Fruit fly (Drosophila melanogaster) whole organism, embryonic: ENCODE data around the gene Psa.
A peak's percentile ranks its signal among the peaks of the same experiment; 100 is the strongest.

ENCODE experiments used
- Abd-B ChIP-seq: fragments of 200-800 bp; sonication (Bioruptor generic); optimal IDR thresholded peaks from 2 replicates; lab custom pipeline; 2018; ENCODE audit warnings: missing biosample characterization, mild to moderate bottlenecking, missing genetic modification characterization, moderate library complexity
- BEAF-32 ChIP-seq: fragments of 200-800 bp; sonication (Bioruptor generic); optimal IDR thresholded peaks from 3 replicates; lab custom pipeline; 2017; ENCODE audit warnings: missing biosample characterization, missing genetic modification characterization, mild to moderate bottlenecking, moderate library complexity, missing genetic modification reagents
- C15 ChIP-seq: fragments of 200-800 bp; sonication (Bioruptor generic); IDR thresholded peaks from 3 replicates; pipeline ENCODE4 v1.3.6; 2022; ENCODE audit warnings: missing biosample characterization, missing genetic modification characterization
- CG1024 ChIP-seq: fragments of 200-800 bp; sonication (Bioruptor generic); IDR thresholded peaks from 2 replicates; pipeline ENCODE4 v1.3.6; 2022; ENCODE audit warnings: missing biosample characterization, missing genetic modification characterization
- CG11398 ChIP-seq: fragments of 200-800 bp; sonication (Bioruptor generic); optimal IDR thresholded peaks from 2 replicates; lab custom pipeline; 2016; ENCODE audit warnings: missing biosample characterization, missing genetic modification characterization
- CG11456 ChIP-seq: fragments of 200-800 bp; sonication (Bioruptor generic); IDR thresholded peaks from 3 replicates; pipeline ENCODE4 v1.3.6; 2022; ENCODE audit warnings: missing biosample characterization, missing genetic modification characterization
- CG11504 ChIP-seq: fragments of 200-800 bp; sonication (Bioruptor generic); optimal IDR thresholded peaks from 3 replicates; lab custom pipeline; 2019; ENCODE audit warnings: missing biosample characterization, mild to moderate bottlenecking, missing genetic modification characterization, moderate library complexity
- CG12236 ChIP-seq: fragments of 200-800 bp; sonication (Bioruptor generic); optimal IDR thresholded peaks from 2 replicates; lab custom pipeline; 2016; ENCODE audit warnings: missing biosample characterization, missing genetic modification characterization
- CG12659 ChIP-seq: fragments of 200-800 bp; sonication (Bioruptor generic); optimal IDR thresholded peaks from 3 replicates; lab custom pipeline; 2017; ENCODE audit warnings: mild to moderate bottlenecking, missing biosample characterization, missing genetic modification reagents, missing genetic modification characterization
- CG14441 ChIP-seq: fragments of 200-800 bp; sonication (Bioruptor generic); IDR thresholded peaks from 2 replicates; pipeline ENCODE4 v1.3.6; 2022; ENCODE audit warnings: missing biosample characterization, missing genetic modification characterization
- CG15011 ChIP-seq: fragments of 200-800 bp; sonication (Bioruptor generic); optimal IDR thresholded peaks from 3 replicates; lab custom pipeline; 2018; ENCODE audit warnings: missing biosample characterization, mild to moderate bottlenecking, missing genetic modification characterization
- CG16813 ChIP-seq: fragments of 200-800 bp; sonication (Bioruptor generic); IDR thresholded peaks from 3 replicates; pipeline ENCODE4 v1.3.6; 2022; ENCODE audit warnings: missing biosample characterization, missing genetic modification characterization; ENCODE audit not compliant: partially characterized antibody
- CG17328 ChIP-seq: fragments of 200-800 bp; sonication (Bioruptor generic); IDR thresholded peaks from 2 replicates; pipeline ENCODE4 v1.3.6; 2022; ENCODE audit warnings: missing biosample characterization, missing genetic modification characterization
- CG2116 ChIP-seq: fragments of 200-800 bp; sonication (Bioruptor generic); optimal IDR thresholded peaks from 3 replicates; lab custom pipeline; 2018; ENCODE audit warnings: missing biosample characterization, mild to moderate bottlenecking, missing genetic modification characterization
- CG30403 ChIP-seq: fragments of 200-800 bp; sonication (Bioruptor generic); optimal IDR thresholded peaks from 3 replicates; lab custom pipeline; 2016; ENCODE audit warnings: missing biosample characterization, missing genetic modification characterization
- CG42726 ChIP-seq: fragments of 200-800 bp; sonication (Bioruptor generic); IDR thresholded peaks from 2 replicates; pipeline ENCODE4 v1.3.6; 2022; ENCODE audit warnings: missing biosample characterization, missing genetic modification characterization; ENCODE audit not compliant: partially characterized antibody
- CG4707 ChIP-seq: fragments of 200-800 bp; sonication (Bioruptor generic); optimal IDR thresholded peaks from 2 replicates; lab custom pipeline; 2018; ENCODE audit warnings: missing biosample characterization, mild to moderate bottlenecking, missing genetic modification characterization, moderate library complexity
- CG6175 ChIP-seq: fragments of 200-800 bp; sonication (Bioruptor generic); IDR thresholded peaks from 3 replicates; pipeline ENCODE4 v1.3.6; 2022; ENCODE audit warnings: missing biosample characterization, missing genetic modification characterization
- CHES-1-like ChIP-seq: fragments of 200-800 bp; sonication (Bioruptor generic); optimal IDR thresholded peaks from 2 replicates; lab custom pipeline; 2016; ENCODE audit warnings: missing biosample characterization, missing genetic modification characterization
- D19A ChIP-seq: fragments of 200-800 bp; optimal IDR thresholded peaks from 3 replicates; lab custom pipeline; 2019; ENCODE audit warnings: missing biosample characterization, mild to moderate bottlenecking, missing genetic modification characterization, moderate library complexity
- Dad ChIP-seq: fragments of 200-800 bp; sonication (Bioruptor generic); optimal IDR thresholded peaks from 3 replicates; lab custom pipeline; 2016; ENCODE audit warnings: missing biosample characterization, missing genetic modification characterization
- ERR ChIP-seq: fragments of 200-800 bp; sonication (Bioruptor generic); optimal IDR thresholded peaks from 2 replicates; lab custom pipeline; 2016; ENCODE audit warnings: missing biosample characterization, missing genetic modification characterization
- Eip74EF ChIP-seq, 2 experiments: fragments of 200-800 bp in 1 of 2; fragments of >200 bp in 1 of 2; sonication (Bioruptor generic) in 1 of 2; optimal IDR thresholded peaks; 2 replicates each; lab custom pipeline; 2017 to 2019; ENCODE audit warnings: missing biosample characterization in 2 of 2, missing genetic modification characterization in 2 of 2, mild to moderate bottlenecking in 1 of 2, moderate library complexity in 1 of 2
- Gug ChIP-seq: fragments of 200-800 bp; sonication (Bioruptor generic); IDR thresholded peaks from 4 replicates; pipeline ENCODE4 v1.3.6; 2022; ENCODE audit warnings: missing biosample characterization, missing genetic modification characterization
- HLH3B ChIP-seq: fragments of 200-800 bp; sonication (Bioruptor generic); IDR thresholded peaks from 2 replicates; pipeline ENCODE4 v1.3.6; 2022; ENCODE audit warnings: missing biosample characterization, missing genetic modification characterization
- NfI ChIP-seq: fragments of 200-800 bp; sonication (Bioruptor generic); optimal IDR thresholded peaks from 3 replicates; lab custom pipeline; 2018; ENCODE audit warnings: missing biosample characterization, mild to moderate bottlenecking, missing genetic modification characterization, moderate library complexity
- Rfx ChIP-seq: fragments of 200-800 bp; sonication (Bioruptor generic); IDR thresholded peaks from 2 replicates; pipeline ENCODE4 v1.3.6; 2022; ENCODE audit warnings: missing biosample characterization, missing genetic modification characterization
- Sox102F ChIP-seq: fragments of 200-800 bp; sonication (Bioruptor generic); optimal IDR thresholded peaks from 2 replicates; lab custom pipeline; 2018; ENCODE audit warnings: missing biosample characterization, mild to moderate bottlenecking, missing genetic modification characterization, moderate library complexity
- Spps ChIP-seq: fragments of 200-800 bp; sonication (Bioruptor generic); optimal IDR thresholded peaks from 2 replicates; lab custom pipeline; 2018; ENCODE audit warnings: missing biosample characterization, mild to moderate bottlenecking, missing genetic modification characterization
- Vsx1 ChIP-seq: fragments of 200-800 bp; sonication (Bioruptor generic); optimal IDR thresholded peaks from 2 replicates; lab custom pipeline; 2017; ENCODE audit warnings: missing biosample characterization, mild to moderate bottlenecking, missing genetic modification characterization, missing genetic modification reagents
- Xbp1 ChIP-seq: fragments of 200-800 bp; sonication (Bioruptor generic); optimal IDR thresholded peaks from 3 replicates; lab custom pipeline; 2016; ENCODE audit warnings: missing biosample characterization, mild to moderate bottlenecking, missing genetic modification characterization
- ash1 ChIP-seq: fragments of 200-800 bp; sonication (Bioruptor generic); optimal IDR thresholded peaks from 2 replicates; lab custom pipeline; 2018; ENCODE audit warnings: missing biosample characterization, mild to moderate bottlenecking, missing genetic modification characterization
- br ChIP-seq: fragments of >200 bp; optimal IDR thresholded peaks from 2 replicates; lab custom pipeline; 2017
- dm ChIP-seq: fragments of 200-800 bp; sonication (Bioruptor generic); optimal IDR thresholded peaks from 3 replicates; lab custom pipeline; 2016; ENCODE audit warnings: missing biosample characterization, missing genetic modification characterization
- emc ChIP-seq: fragments of 200-800 bp; sonication (Bioruptor generic); optimal IDR thresholded peaks from 2 replicates; lab custom pipeline; 2016; ENCODE audit warnings: missing biosample characterization, missing genetic modification characterization
- fu2 ChIP-seq: fragments of 200-800 bp; sonication (Bioruptor generic); optimal IDR thresholded peaks from 2 replicates; lab custom pipeline; 2016; ENCODE audit warnings: missing biosample characterization, missing genetic modification characterization
- hth ChIP-seq: fragments of >200 bp; optimal IDR thresholded peaks from 2 replicates; lab custom pipeline; 2017; ENCODE audit warnings: inconsistent platforms
- kah ChIP-seq: fragments of 200-800 bp; sonication (Bioruptor generic); optimal IDR thresholded peaks from 2 replicates; lab custom pipeline; 2018; ENCODE audit warnings: missing biosample characterization, mild to moderate bottlenecking, missing genetic modification characterization
- org-1 ChIP-seq: fragments of 200-800 bp; sonication (Bioruptor generic); optimal IDR thresholded peaks from 2 replicates; lab custom pipeline; 2017; ENCODE audit warnings: missing biosample characterization, missing genetic modification characterization
- ranshi ChIP-seq: fragments of 200-800 bp; sonication (Bioruptor generic); IDR thresholded peaks from 2 replicates; pipeline ENCODE4 v1.3.6; 2022; ENCODE audit warnings: missing biosample characterization, missing genetic modification characterization
- sens-2 ChIP-seq: fragments of 200-800 bp; sonication (Bioruptor generic); IDR thresholded peaks from 2 replicates; pipeline ENCODE4 v1.3.6; 2022; ENCODE audit warnings: missing biosample characterization, missing genetic modification characterization
- seq ChIP-seq: fragments of 200-800 bp; sonication (Bioruptor generic); IDR thresholded peaks from 2 replicates; pipeline ENCODE4 v1.3.6; 2022; ENCODE audit warnings: missing biosample characterization, missing genetic modification characterization
- stc ChIP-seq: fragments of 200-800 bp; sonication (Bioruptor generic); IDR thresholded peaks from 2 replicates; pipeline ENCODE4 v1.3.6; 2022; ENCODE audit warnings: missing biosample characterization, missing genetic modification characterization
- sug ChIP-seq: fragments of 200-800 bp; optimal IDR thresholded peaks from 2 replicates; lab custom pipeline; 2019; ENCODE audit warnings: missing biosample characterization, mild to moderate bottlenecking, missing genetic modification characterization, moderate library complexity
- tin ChIP-seq: fragments of 200-800 bp; sonication (Bioruptor generic); optimal IDR thresholded peaks from 3 replicates; lab custom pipeline; 2016; ENCODE audit warnings: missing biosample characterization, missing genetic modification characterization
- ttk ChIP-seq: fragments of 200-800 bp; sonication (Bioruptor generic); IDR thresholded peaks from 2 replicates; pipeline ENCODE4 v2.1.2; 2022; ENCODE audit warnings: missing biosample characterization, missing genetic modification characterization
- unc-4 ChIP-seq: fragments of 200-800 bp; sonication (Bioruptor generic); IDR thresholded peaks from 2 replicates; pipeline ENCODE4 v1.3.6; 2022; ENCODE audit warnings: missing biosample characterization, missing genetic modification characterization; ENCODE audit not compliant: partially characterized antibody
- vnd ChIP-seq: fragments of 200-800 bp; sonication (Bioruptor generic); IDR thresholded peaks from 3 replicates; pipeline ENCODE4 v1.3.6; 2022; ENCODE audit warnings: missing biosample characterization, missing genetic modification characterization; ENCODE audit not compliant: partially characterized antibody
- zfh2 ChIP-seq: fragments of 200-800 bp; sonication (Bioruptor generic); optimal IDR thresholded peaks from 2 replicates; lab custom pipeline; 2016; ENCODE audit warnings: missing biosample characterization, missing genetic modification characterization

Gene Psa

DNA sequence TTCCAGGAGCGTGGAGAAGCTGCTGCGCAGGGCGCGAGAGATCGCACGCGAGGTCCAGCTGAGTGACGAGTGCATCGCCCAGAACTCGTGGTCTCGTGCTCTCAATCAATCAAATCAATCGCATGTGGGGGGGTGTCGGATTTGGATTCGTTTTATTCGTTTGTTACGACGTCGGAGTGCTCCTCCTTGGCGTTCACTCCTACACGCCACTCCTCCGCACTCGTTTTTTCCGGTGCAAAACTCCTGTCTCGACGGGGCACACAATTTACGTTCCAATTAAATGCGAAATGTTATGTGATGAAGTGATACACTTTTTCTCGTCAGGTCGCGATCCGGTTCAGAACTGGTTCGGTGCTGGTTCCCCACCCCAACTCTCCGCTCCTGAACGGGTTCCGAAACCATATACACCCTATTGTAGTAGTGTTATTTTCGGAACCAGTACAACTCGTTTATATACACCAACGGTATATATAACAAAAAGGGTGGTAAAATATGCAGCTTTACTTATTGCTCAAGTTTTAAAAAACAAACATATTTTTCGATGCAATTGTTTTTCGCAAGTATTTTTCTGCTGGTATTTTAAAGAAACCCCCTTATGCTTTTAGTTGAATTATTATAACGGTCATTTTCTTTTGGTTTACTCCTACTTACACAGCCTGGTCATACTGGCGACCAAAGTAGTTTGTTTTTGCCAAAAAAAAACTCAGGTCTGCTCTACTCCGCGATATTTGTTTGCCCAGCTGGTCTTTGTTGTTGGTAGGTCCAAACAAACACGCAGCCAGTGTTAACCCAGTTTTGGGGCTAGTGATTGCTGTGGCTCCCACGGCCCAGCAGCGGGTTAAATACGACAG is 34.1 kb downstream of the Psa start, which contains the start of the genes CG12091 and pns (continued):
- peak; percentile 76; the same call in 1 of the 2 replicates for TF ChIP-seq CG17328 (GFP tag; lab: Robert Waterston, UW)
- TF ChIP-seq CG12236 (GFP tag; lab: Kevin White, UChicago), result peak; percentile 50
- TF ChIP-seq emc (GFP tag; lab: Kevin White, UChicago), result no peak
- peak; percentile 74 for TF ChIP-seq CG11456 (GFP tag; lab: Robert Waterston, UW)
- peak; percentile 78 for TF ChIP-seq CHES-1-like (GFP tag; lab: Kevin White, UChicago)
- TF ChIP-seq CG16813, result 0 out of 3 replicates have a peak, but pooled peaks have one; percentile 6
- no peak for TF ChIP-seq CG42726
- no peak for TF ChIP-seq CG6175 (GFP tag; lab: Robert Waterston, UW)
- TF ChIP-seq Xbp1 (GFP tag; lab: Kevin White, UChicago), result peak; percentile 71
- peak; percentile 71 for TF ChIP-seq CG14441 (GFP tag; lab: Robert Waterston, UW)
- TF ChIP-seq dm (GFP tag; lab: Kevin White, UChicago), result peak; percentile 61
- peak; percentile 46; the same call in 1 of the 2 replicates for TF ChIP-seq seq
- TF ChIP-seq hth (lab: Kevin White, UChicago), result no peak
- TF ChIP-seq D19A (tag; lab: Kevin White, UChicago), result peak; percentile 27
- TF ChIP-seq CG12659, result peak; percentile 87
- 0 out of 2 replicates have a peak, but pooled peaks have one; percentile 29 for TF ChIP-seq ttk (GFP tag; lab: Robert Waterston, UW)
- TF ChIP-seq Abd-B (GFP tag; lab: Kevin White, UChicago), result peak; percentile 55
- peak; percentile 44 for TF ChIP-seq BEAF-32 (GFP tag; lab: Kevin White, UChicago)
- TF ChIP-seq Gug (GFP tag; lab: Robert Waterston, UW), result peak; percentile 2; the same call in 1 of the 4 replicates
- peak; percentile 4 for TF ChIP-seq kah (GFP tag; lab: Kevin White, UChicago)
- peak; percentile 12 for TF ChIP-seq org-1 (GFP tag; lab: Kevin White, UChicago)
- peak; percentile 81 for TF ChIP-seq CG30403 (GFP tag; lab: Kevin White, UChicago)
- peak; percentile 38; the same call in 1 of the 2 replicates for TF ChIP-seq ranshi (GFP tag; lab: Robert Waterston, UW)
- TF ChIP-seq zfh2 (GFP tag; lab: Kevin White, UChicago), result peak; percentile 48
- TF ChIP-seq HLH3B, result 0 out of 2 replicates have a peak, but pooled peaks have one; percentile 15
- TF ChIP-seq CG2116 (GFP tag; lab: Kevin White, UChicago), result peak; percentile 41
- TF ChIP-seq sens-2, result peak; percentile 44; the same call in 1 of the 2 replicates
- no peak for TF ChIP-seq C15
- peak; percentile 57 for TF ChIP-seq Rfx (GFP tag; lab: Robert Waterston, UW)
- TF ChIP-seq CG4707 (GFP tag; lab: Kevin White, UChicago), result peak; percentile 38
- TF ChIP-seq NfI, result peak; percentile 43
- peak; percentile 41; the same call in 1 of the 2 replicates for TF ChIP-seq CG1024 (GFP tag; lab: Robert Waterston, UW)
- peak; percentile 63 for TF ChIP-seq ERR (GFP tag; lab: Kevin White, UChicago)
- TF ChIP-seq Spps, result peak; percentile 9
- TF ChIP-seq stc, result 0 out of 2 replicates have a peak, but pooled peaks have one; percentile 43
- TF ChIP-seq unc-4 (GFP tag; lab: Robert Waterston, UW), result no peak
- TF ChIP-seq sug, result peak; percentile 69
- peak in 1 of 2 experiments; percentile 16 for TF ChIP-seq Eip74EF (GFP tag; optimal IDR thresholded peaks at IDR 0.05; lab: Kevin White, UChicago)
- TF ChIP-seq tin (GFP tag; lab: Kevin White, UChicago), result peak; percentile 74
- TF ChIP-seq vnd, result no peak
- TF ChIP-seq CG11504 (tag; lab: Kevin White, UChicago), result no peak
- TF ChIP-seq Sox102F (GFP tag; lab: Kevin White, UChicago), result peak; percentile 68
- peak; percentile 63 for TF ChIP-seq fu2 (GFP tag; lab: Kevin White, UChicago)
- peak; percentile 68 for TF ChIP-seq CG11398 (GFP tag; lab: Kevin White, UChicago)
- TF ChIP-seq Vsx1 (GFP tag; lab: Kevin White, UChicago), result no peak
- peak; percentile 67 for TF ChIP-seq Dad
- TF ChIP-seq br, result no peak
- TF ChIP-seq CG15011, result no peak
- TF ChIP-seq ash1 (GFP tag; lab: Kevin White, UChicago), result no peak
